Worm (Caenorhabditis elegans): ENCODE measurements around the gene acdh-9.

DNA sequence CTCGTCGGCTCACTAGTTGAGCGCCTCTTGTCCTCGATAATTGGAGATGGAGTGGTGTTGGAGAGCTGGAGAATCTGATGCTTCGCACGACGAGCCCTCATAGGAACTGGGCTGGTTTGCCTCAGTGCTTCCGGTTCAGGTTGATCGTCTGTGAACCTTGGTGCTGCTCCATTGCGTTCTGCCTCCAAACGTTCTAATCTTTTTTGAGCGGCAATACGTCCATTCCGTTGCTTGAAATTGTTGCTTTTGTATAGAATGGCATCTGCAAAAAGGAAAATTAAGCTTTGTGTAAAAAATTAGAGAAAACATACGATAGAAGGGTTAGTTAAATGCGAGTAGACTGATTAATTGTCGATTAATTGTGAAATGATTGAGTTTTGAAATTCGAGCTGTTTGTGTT, 35.5 kb downstream of the acdh-9 start, which contains the start of gene F46F5.5:
- TF ChIP-seq flt-1 (GFP tag; IDR thresholded peaks at IDR 0.05) (no peak), T22C8.4 (GFP tag; IDR thresholded peaks at IDR 0.05) (no peak)
